Worm (Caenorhabditis elegans) whole organism, mixed stage, embryonic: ENCODE data around the gene ZC404.1.

ENCODE experiments used
- ceh-83 ChIP-seq: fragments of 200-800 bp; sonication (Bioruptor generic); optimal IDR thresholded peaks from 2 replicates; lab custom pipeline; 2018; ENCODE audit warnings: mild to moderate bottlenecking, missing genetic modification characterization, missing compliant biosample characterization
- elt-3 ChIP-seq: fragments of 150-350 bp; optimal IDR thresholded peaks from 2 replicates; lab custom pipeline; 2014; ENCODE audit warnings: missing biosample characterization, missing genetic modification characterization
- lin-13 ChIP-seq: fragments of 150-350 bp; optimal IDR thresholded peaks from 2 replicates; lab custom pipeline; 2014; ENCODE audit warnings: missing biosample characterization, missing genetic modification characterization
- nhr-237 ChIP-seq: fragments of 150-350 bp; optimal IDR thresholded peaks from 2 replicates; lab custom pipeline; 2014; ENCODE audit warnings: missing biosample characterization, missing genetic modification characterization
- snpc-4 ChIP-seq: fragments of 150-350 bp; optimal IDR thresholded peaks from 2 replicates; lab custom pipeline; 2014; ENCODE audit warnings: missing biosample characterization, missing genetic modification characterization
- tbx-8 ChIP-seq: fragments of 200-800 bp; sonication (Bioruptor generic); optimal IDR thresholded peaks from 2 replicates; lab custom pipeline; 2018; ENCODE audit warnings: mild to moderate bottlenecking, missing genetic modification characterization, moderate library complexity, missing compliant biosample characterization
- unc-39 ChIP-seq: fragments of 150-350 bp; optimal IDR thresholded peaks from 2 replicates; lab custom pipeline; 2014; ENCODE audit warnings: missing biosample characterization, missing genetic modification characterization
- unc-62 ChIP-seq: fragments of 150-350 bp; optimal IDR thresholded peaks from 2 replicates; lab custom pipeline; 2014; ENCODE audit warnings: missing biosample characterization, missing genetic modification reagents, missing genetic modification characterization

ce11 chrV:6811863-6812262 is 17.9 kb downstream of the ZC404.1 start:
- TF ChIP-seq tbx-8 (no peak), ceh-83 (GFP tag; lab: Kevin White, UChicago) (no peak), snpc-4 (tag; lab: Kevin White, UChicago) (no peak), unc-39 (tag; lab: Kevin White, UChicago) (no peak), unc-62 (GFP tag; lab: Kevin White, UChicago) (no peak), elt-3 (tag; lab: Kevin White, UChicago) (no peak), lin-13 (tag; lab: Kevin White, UChicago) (no peak), nhr-237 (tag; lab: Kevin White, UChicago) (no peak)
